Fruit fly (Drosophila melanogaster) whole organism, embryonic: ENCODE results near the gene eIF2alpha.

Experiments used
- CG12071 ChIP-seq: fragments of 200-800 bp; sonication (Bioruptor generic); optimal IDR thresholded peaks from 3 replicates; lab custom pipeline; 2018; ENCODE audit warnings: missing biosample characterization, mild to moderate bottlenecking, missing genetic modification characterization
- CG15011 ChIP-seq: fragments of 200-800 bp; sonication (Bioruptor generic); optimal IDR thresholded peaks from 3 replicates; lab custom pipeline; 2018; ENCODE audit warnings: missing biosample characterization, mild to moderate bottlenecking, missing genetic modification characterization
- CG8290 ChIP-seq, 3 experiments: fragments of 200-800 bp; sonication (Bioruptor generic); optimal IDR thresholded peaks; 2 replicates each; lab custom pipeline; 2016 to 2019; ENCODE audit warnings: missing biosample characterization in 3 of 3, missing genetic modification characterization in 3 of 3, mild to moderate bottlenecking in 2 of 3, moderate library complexity in 1 of 3
- CG9817 ChIP-seq: fragments of 200-800 bp; sonication (Bioruptor generic); optimal IDR thresholded peaks from 2 replicates; lab custom pipeline; 2018; ENCODE audit warnings: missing biosample characterization, mild to moderate bottlenecking, missing genetic modification characterization, moderate library complexity
- Hmx ChIP-seq: fragments of 200-800 bp; sonication (Bioruptor generic); optimal IDR thresholded peaks from 2 replicates; lab custom pipeline; 2016; ENCODE audit warnings: missing biosample characterization, missing genetic modification characterization
- Kr ChIP-seq: fragments of 200-800 bp; sonication (Bioruptor generic); optimal IDR thresholded peaks from 2 replicates; lab custom pipeline; 2017; ENCODE audit warnings: missing biosample characterization, mild to moderate bottlenecking, missing genetic modification characterization
- Spps ChIP-seq: fragments of 200-800 bp; sonication (Bioruptor generic); optimal IDR thresholded peaks from 2 replicates; lab custom pipeline; 2018; ENCODE audit warnings: missing biosample characterization, mild to moderate bottlenecking, missing genetic modification characterization
- dati ChIP-seq: fragments of 200-800 bp; sonication (Bioruptor generic); IDR thresholded peaks from 2 replicates; pipeline ENCODE4 v1.3.6; 2022; ENCODE audit warnings: missing biosample characterization, missing genetic modification characterization
- gsb ChIP-seq: fragments of 200-800 bp; sonication (Bioruptor generic); IDR thresholded peaks from 2 replicates; pipeline ENCODE4 v1.3.6; 2022; ENCODE audit warnings: missing biosample characterization, missing genetic modification characterization
- salm ChIP-seq: fragments of 200-800 bp; sonication (Bioruptor generic); optimal IDR thresholded peaks from 2 replicates; lab custom pipeline; 2018; ENCODE audit warnings: missing biosample characterization, mild to moderate bottlenecking, missing genetic modification characterization
- schlank ChIP-seq: fragments of 200-800 bp; sonication (Bioruptor generic); optimal IDR thresholded peaks from 2 replicates; lab custom pipeline; 2018; ENCODE audit warnings: missing biosample characterization, mild to moderate bottlenecking, missing genetic modification characterization
- sug ChIP-seq: fragments of 200-800 bp; optimal IDR thresholded peaks from 2 replicates; lab custom pipeline; 2019; ENCODE audit warnings: missing biosample characterization, mild to moderate bottlenecking, missing genetic modification characterization, moderate library complexity

DNA sequence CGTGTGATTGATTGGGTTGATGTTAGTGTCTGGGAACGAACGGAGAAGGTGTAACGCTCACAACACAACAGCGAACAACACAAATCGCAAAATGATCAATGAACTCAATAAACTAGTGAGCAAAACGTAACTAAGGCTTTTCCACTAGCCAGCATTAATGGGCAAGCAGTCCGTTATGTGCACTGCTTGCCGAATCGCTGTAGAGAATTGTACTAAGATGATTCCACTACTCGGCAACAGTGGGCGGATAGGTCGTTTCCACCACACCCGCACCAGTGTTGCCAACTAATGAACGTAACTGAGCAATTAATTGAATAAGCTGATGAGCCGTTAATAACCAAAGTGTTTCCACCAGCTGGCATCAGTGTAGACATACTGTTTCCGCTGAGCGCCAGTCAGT, 37.7 kb upstream of the eIF2alpha start:
- TF ChIP-seq CG8290 (GFP tag; optimal IDR thresholded peaks at IDR 0.05; lab: Kevin White, UChicago) (peak; percentile 93), CG8290 (tag; optimal IDR thresholded peaks at IDR 0.05; lab: Kevin White, UChicago) (no peak), salm (tag; lab: Kevin White, UChicago) (no peak), Kr (GFP tag; lab: Kevin White, UChicago) (no peak), Spps (tag; lab: Kevin White, UChicago) (no peak), dati (GFP tag; lab: Robert Waterston, UW) (no peak), gsb (no peak), CG12071 (no peak), schlank (no peak), Hmx (GFP tag; lab: Kevin White, UChicago) (no peak), CG15011 (GFP tag; lab: Kevin White, UChicago) (no peak), CG9817 (tag; lab: Kevin White, UChicago) (no peak), sug (tag; lab: Kevin White, UChicago) (no peak)
